Fruit fly (Drosophila melanogaster) whole organism, pupa: Measurements from ENCODE around the gene Cyp313b1.

ENCODE experiments used
- CG10348 ChIP-seq: fragments of 200-800 bp; sonication (Bioruptor generic); IDR thresholded peaks from 2 replicates; pipeline ENCODE4 v1.3.6; 2022; ENCODE audit warnings: missing biosample characterization, missing genetic modification characterization
- CG12605 ChIP-seq: fragments of 200-800 bp; sonication (Bioruptor generic); IDR thresholded peaks from 2 replicates; pipeline ENCODE4 v1.3.6; 2022; ENCODE audit warnings: missing biosample characterization, missing genetic modification characterization
- CG13204 ChIP-seq: fragments of 200-800 bp; sonication (Bioruptor generic); optimal IDR thresholded peaks from 2 replicates; lab custom pipeline; 2018; ENCODE audit warnings: missing biosample characterization, mild to moderate bottlenecking, missing genetic modification characterization, moderate library complexity
- CG14655 ChIP-seq: fragments of 200-800 bp; sonication (Bioruptor generic); optimal IDR thresholded peaks from 3 replicates; lab custom pipeline; 2017; ENCODE audit warnings: mild to moderate bottlenecking, missing biosample characterization, missing genetic modification reagents, missing genetic modification characterization
- CG15710 ChIP-seq: fragments of 200-800 bp; sonication (Bioruptor generic); optimal IDR thresholded peaks from 2 replicates; lab custom pipeline; 2018; ENCODE audit warnings: missing biosample characterization, mild to moderate bottlenecking, missing genetic modification characterization, moderate library complexity
- CG17806 ChIP-seq: fragments of 200-800 bp; sonication (Bioruptor generic); optimal IDR thresholded peaks from 2 replicates; lab custom pipeline; 2018; ENCODE audit warnings: missing biosample characterization, mild to moderate bottlenecking, missing genetic modification characterization, moderate library complexity
- CG32121 ChIP-seq: fragments of 200-800 bp; sonication (Bioruptor generic); IDR thresholded peaks from 2 replicates; pipeline ENCODE4 v1.3.6; 2022; ENCODE audit warnings: missing biosample characterization, missing genetic modification characterization
- CG34367 ChIP-seq: fragments of 200-800 bp; sonication (Bioruptor generic); optimal IDR thresholded peaks from 2 replicates; lab custom pipeline; 2018; ENCODE audit warnings: missing biosample characterization, mild to moderate bottlenecking, missing genetic modification characterization
- CG4496 ChIP-seq: fragments of 200-800 bp; sonication (Bioruptor generic); IDR thresholded peaks from 3 replicates; pipeline ENCODE4 v1.3.6; 2022; ENCODE audit warnings: missing biosample characterization, missing genetic modification characterization
- CG8159 ChIP-seq: fragments of 200-800 bp; sonication (Bioruptor generic); optimal IDR thresholded peaks from 3 replicates; lab custom pipeline; 2018; ENCODE audit warnings: missing biosample characterization, mild to moderate bottlenecking, missing genetic modification characterization, moderate library complexity
- CG8301 ChIP-seq: fragments of 200-800 bp; sonication (Bioruptor generic); optimal IDR thresholded peaks from 2 replicates; lab custom pipeline; 2018; ENCODE audit warnings: missing biosample characterization, mild to moderate bottlenecking, missing genetic modification characterization
- CG9948 ChIP-seq: fragments of 200-800 bp; sonication (Bioruptor generic); optimal IDR thresholded peaks from 2 replicates; lab custom pipeline; 2018; ENCODE audit warnings: missing biosample characterization, mild to moderate bottlenecking, missing genetic modification characterization, moderate library complexity
- D1 ChIP-seq: fragments of 200-800 bp; sonication (Bioruptor generic); optimal IDR thresholded peaks from 2 replicates; lab custom pipeline; 2018; ENCODE audit warnings: missing biosample characterization, mild to moderate bottlenecking, missing genetic modification characterization, moderate library complexity
- EcR ChIP-seq: fragments of 200-800 bp; sonication (Bioruptor generic); optimal IDR thresholded peaks from 3 replicates; lab custom pipeline; 2019; ENCODE audit warnings: missing biosample characterization, missing genetic modification characterization, mild to moderate bottlenecking, moderate library complexity, missing genetic modification reagents
- Ets98B ChIP-seq: fragments of 200-800 bp; sonication (Bioruptor generic); IDR thresholded peaks from 2 replicates; pipeline ENCODE4 v1.3.6; 2022; ENCODE audit warnings: missing biosample characterization, missing genetic modification characterization
- Pif1A ChIP-seq: fragments of 200-800 bp; sonication (Bioruptor generic); optimal IDR thresholded peaks from 3 replicates; lab custom pipeline; 2016; ENCODE audit warnings: missing biosample characterization, missing genetic modification characterization
- Pif1B ChIP-seq: fragments of 200-800 bp; sonication (Bioruptor generic); optimal IDR thresholded peaks from 3 replicates; lab custom pipeline; 2016; ENCODE audit warnings: missing biosample characterization, missing genetic modification characterization
- Snoo ChIP-seq: fragments of 200-800 bp; sonication (Bioruptor generic); optimal IDR thresholded peaks from 3 replicates; lab custom pipeline; 2017; ENCODE audit warnings: missing biosample characterization, mild to moderate bottlenecking, missing genetic modification characterization, inconsistent platforms
- fd96Ca ChIP-seq: fragments of 200-800 bp; sonication (Bioruptor generic); IDR thresholded peaks from 3 replicates; pipeline ENCODE4 v1.3.6; 2022; ENCODE audit warnings: missing biosample characterization, missing genetic modification characterization
- gl ChIP-seq: fragments of 200-800 bp; sonication (Bioruptor generic); optimal IDR thresholded peaks from 2 replicates; lab custom pipeline; 2018; ENCODE audit warnings: missing biosample characterization, mild to moderate bottlenecking, missing genetic modification characterization
- rn ChIP-seq: fragments of 200-800 bp; sonication (Bioruptor generic); IDR thresholded peaks from 2 replicates; pipeline ENCODE4 v1.3.6; 2022; ENCODE audit warnings: missing biosample characterization, missing genetic modification characterization

Gene Cyp313b1

dm6 chr3R:8658688-8659087 lies 13.2 kb upstream of the Cyp313b1 start:
- no peak for TF ChIP-seq Pif1A (GFP tag; lab: Kevin White, UChicago)
- peak; percentile 32; the same call in 1 of the 3 replicates for TF ChIP-seq fd96Ca (GFP tag; lab: Robert Waterston, UW)
- TF ChIP-seq D1 (tag; lab: Kevin White, UChicago): no peak
- TF ChIP-seq CG9948 (tag; lab: Kevin White, UChicago): no peak
- TF ChIP-seq CG15710: no peak
- no peak for TF ChIP-seq CG17806 (tag; lab: Kevin White, UChicago)
- 0 out of 2 replicates have a peak, but pooled peaks have one; percentile 42 for TF ChIP-seq CG12605 (GFP tag; lab: Robert Waterston, UW)
- TF ChIP-seq EcR (GFP tag; lab: Kevin White, UChicago): peak; percentile 7
- TF ChIP-seq Ets98B (GFP tag; lab: Robert Waterston, UW): peak; percentile 23; the same call in 1 of the 2 replicates

- TF ChIP-seq rn (no peak), Pif1B (no peak), D1 (tag; lab: Kevin White, UChicago) (no peak), Pif1A (GFP tag; lab: Kevin White, UChicago) (no peak), CG4496 (GFP tag; lab: Robert Waterston, UW) (no peak), CG14655 (no peak), CG12605 (GFP tag; lab: Robert Waterston, UW) (no peak), CG13204 (GFP tag; lab: Kevin White, UChicago) (no peak), EcR (GFP tag; lab: Kevin White, UChicago) (no peak), CG10348 (GFP tag; lab: Robert Waterston, UW) (no peak), fd96Ca (GFP tag; lab: Robert Waterston, UW) (no peak), CG17806 (tag; lab: Kevin White, UChicago) (no peak), Ets98B (GFP tag; lab: Robert Waterston, UW) (no peak), CG32121 (GFP tag; lab: Robert Waterston, UW) (no peak), CG9948 (tag; lab: Kevin White, UChicago) (no peak)
Observed at dm6 chr3R:8654666-8655065, 9.2 kb upstream of the Cyp313b1 start, which contains the start of gene CG42489. Gene CG42489 (minus strand): TSS chr3R:8654766.

- TF ChIP-seq CG15710 (no peak), CG34367 (tag; lab: Kevin White, UChicago) (no peak), fd96Ca (GFP tag; lab: Robert Waterston, UW) (no peak), CG9948 (tag; lab: Kevin White, UChicago) (no peak), CG32121 (GFP tag; lab: Robert Waterston, UW) (no peak), CG8159 (tag; lab: Kevin White, UChicago) (no peak), CG8301 (no peak), gl (tag; lab: Kevin White, UChicago) (no peak), Pif1A (GFP tag; lab: Kevin White, UChicago) (no peak), CG17806 (tag; lab: Kevin White, UChicago) (no peak)
Observed at dm6 chr3R:8654058-8654457, 8.6 kb upstream of the Cyp313b1 start.

- TF ChIP-seq Pif1A (GFP tag; lab: Kevin White, UChicago) (peak; percentile 83), CG15710 (peak; percentile 53), CG32121 (GFP tag; lab: Robert Waterston, UW) (peak; percentile 70), Ets98B (GFP tag; lab: Robert Waterston, UW) (peak; percentile 70), CG9948 (tag; lab: Kevin White, UChicago) (peak; percentile 25), CG13204 (GFP tag; lab: Kevin White, UChicago) (no peak), CG14655 (peak; percentile 54), gl (tag; lab: Kevin White, UChicago) (no peak), Snoo (tag; lab: Kevin White, UChicago) (peak; percentile 33), CG10348 (GFP tag; lab: Robert Waterston, UW) (no peak), Pif1B (peak; percentile 65), CG12605 (GFP tag; lab: Robert Waterston, UW) (no peak; the same call in 1 of the 2 replicates), CG4496 (GFP tag; lab: Robert Waterston, UW) (peak; percentile 91), CG17806 (tag; lab: Kevin White, UChicago) (peak; percentile 61), rn (peak; percentile 59; the same call in 1 of the 2 replicates), fd96Ca (GFP tag; lab: Robert Waterston, UW) (peak; percentile 69; the same call in 2 of the 3 replicates), EcR (GFP tag; lab: Kevin White, UChicago) (no peak), CG8301 (peak; percentile 50), D1 (tag; lab: Kevin White, UChicago) (no peak), CG8159 (tag; lab: Kevin White, UChicago) (peak; percentile 38), CG34367 (tag; lab: Kevin White, UChicago) (no peak)
Observed at dm6 chr3R:8652731-8653130, 7.3 kb upstream of the Cyp313b1 start, which contains the start of the genes Sys1 and Dhod. Gene Sys1 (plus strand): TSS chr3R:8652821. Gene Dhod (minus strand): TSS chr3R:8652916.

- peak; percentile 97 for TF ChIP-seq Snoo (tag; lab: Kevin White, UChicago)
- peak; percentile 98 for TF ChIP-seq CG9948 (tag; lab: Kevin White, UChicago)
- peak; percentile 99 for TF ChIP-seq CG15710
- TF ChIP-seq CG34367 (tag; lab: Kevin White, UChicago): peak; percentile 99
- peak; percentile 99 for TF ChIP-seq fd96Ca (GFP tag; lab: Robert Waterston, UW)
- peak; percentile 99 for TF ChIP-seq Ets98B (GFP tag; lab: Robert Waterston, UW)
- peak; percentile 98 for TF ChIP-seq CG32121 (GFP tag; lab: Robert Waterston, UW)
- TF ChIP-seq CG12605 (GFP tag; lab: Robert Waterston, UW): peak; percentile 98
- no peak for TF ChIP-seq D1 (tag; lab: Kevin White, UChicago)
- no peak for TF ChIP-seq CG13204 (GFP tag; lab: Kevin White, UChicago)
- peak; percentile 99 for TF ChIP-seq CG14655
- peak; percentile 97 for TF ChIP-seq rn
- peak; percentile 99 for TF ChIP-seq CG8301
- TF ChIP-seq CG8159 (tag; lab: Kevin White, UChicago): peak; percentile 99
- peak; percentile 50 for TF ChIP-seq EcR (GFP tag; lab: Kevin White, UChicago)
- peak; percentile 99 for TF ChIP-seq Pif1A (GFP tag; lab: Kevin White, UChicago)
- peak; percentile 93 for TF ChIP-seq CG10348 (GFP tag; lab: Robert Waterston, UW)
- peak; percentile 99 for TF ChIP-seq CG4496 (GFP tag; lab: Robert Waterston, UW)
- TF ChIP-seq gl (tag; lab: Kevin White, UChicago): peak; percentile 93
- TF ChIP-seq CG17806 (tag; lab: Kevin White, UChicago): peak; percentile 99
- TF ChIP-seq Pif1B: peak; percentile 99
Observed at dm6 chr3R:8650741-8651140, 5.3 kb upstream of the Cyp313b1 start, which contains the start of the genes Mkk4 and SLIRP2. Gene Mkk4 (minus strand): TSS chr3R:8650796. Gene SLIRP2 (plus strand): TSS chr3R:8651084.
